Fruit fly (Drosophila melanogaster) whole organism, embryonic: Measurements from ENCODE around the gene CG7289.

Source experiments
- Adf1 ChIP-seq: fragments of 200-800 bp; sonication (Bioruptor generic); IDR thresholded peaks from 2 replicates; pipeline ENCODE4 v1.3.6; 2022; ENCODE audit warnings: missing biosample characterization, missing genetic modification characterization
- Awh ChIP-seq: fragments of 200-800 bp; sonication (Bioruptor generic); IDR thresholded peaks from 2 replicates; pipeline ENCODE4, ENCODE4 v1.3.6; 2022; ENCODE audit warnings: missing biosample characterization, missing genetic modification characterization
- CG1024 ChIP-seq: fragments of 200-800 bp; sonication (Bioruptor generic); IDR thresholded peaks from 2 replicates; pipeline ENCODE4 v1.3.6; 2022; ENCODE audit warnings: missing biosample characterization, missing genetic modification characterization
- CG10543 ChIP-seq: fragments of 200-800 bp; sonication (Bioruptor generic); optimal IDR thresholded peaks from 3 replicates; lab custom pipeline; 2017; ENCODE audit warnings: missing biosample characterization, mild to moderate bottlenecking, missing genetic modification characterization, moderate library complexity
- CG15514 ChIP-seq: fragments of 200-800 bp; sonication (Bioruptor generic); optimal IDR thresholded peaks from 3 replicates; lab custom pipeline; 2017; ENCODE audit warnings: missing biosample characterization, missing genetic modification characterization, mild to moderate bottlenecking, moderate library complexity, missing genetic modification reagents
- CG1832 ChIP-seq: fragments of 200-800 bp; sonication (Bioruptor generic); optimal IDR thresholded peaks from 2 replicates; lab custom pipeline; 2017; ENCODE audit warnings: missing biosample characterization, mild to moderate bottlenecking, missing genetic modification characterization, inconsistent platforms
- CG34224 ChIP-seq: fragments of 200-800 bp; sonication (Bioruptor generic); IDR thresholded peaks from 3 replicates; pipeline ENCODE4 v1.3.6; 2022; ENCODE audit warnings: missing biosample characterization, missing genetic modification characterization; ENCODE audit not compliant: partially characterized antibody
- CG6813 ChIP-seq: fragments of 200-800 bp; sonication (Bioruptor generic); optimal IDR thresholded peaks from 2 replicates; lab custom pipeline; 2017; ENCODE audit warnings: missing biosample characterization, missing genetic modification characterization, mild to moderate bottlenecking, moderate library complexity, missing genetic modification reagents
- CG7357 ChIP-seq: fragments of 200-800 bp; sonication (Bioruptor generic); IDR thresholded peaks from 3 replicates; pipeline ENCODE4 v1.3.6; 2022; ENCODE audit warnings: missing biosample characterization, missing genetic modification characterization
- CG8388 ChIP-seq: fragments of 200-800 bp; sonication (Bioruptor generic); optimal IDR thresholded peaks from 2 replicates; lab custom pipeline; 2019; ENCODE audit warnings: missing biosample characterization, mild to moderate bottlenecking, missing genetic modification characterization, moderate library complexity
- Dbx ChIP-seq: fragments of 200-800 bp; sonication (Bioruptor generic); IDR thresholded peaks from 3 replicates; pipeline ENCODE4 v1.3.6; 2022; ENCODE audit warnings: missing biosample characterization, missing genetic modification characterization
- Gsc ChIP-seq: fragments of 200-800 bp; sonication (Bioruptor generic); IDR thresholded peaks from 2 replicates; pipeline ENCODE4 v1.3.6; 2022; ENCODE audit warnings: missing biosample characterization, missing genetic modification characterization
- Hey ChIP-seq: fragments of 200-800 bp; sonication (Bioruptor generic); optimal IDR thresholded peaks from 3 replicates; lab custom pipeline; 2018; ENCODE audit warnings: missing biosample characterization, mild to moderate bottlenecking, missing genetic modification characterization
- Hmr ChIP-seq: fragments of 200-800 bp; sonication (Bioruptor generic); optimal IDR thresholded peaks from 3 replicates; lab custom pipeline; 2017; ENCODE audit warnings: mild to moderate bottlenecking, missing biosample characterization, missing genetic modification reagents, missing genetic modification characterization
- Med ChIP-seq: fragments of 200-800 bp; sonication (Bioruptor generic); peaks from one replicate; lab custom pipeline; 2016; ENCODE audit warnings: missing biosample characterization, missing genetic modification characterization, mild to moderate bottlenecking, inconsistent platforms, moderate library complexity
- Meics ChIP-seq: fragments of 200-800 bp; sonication (Bioruptor generic); optimal IDR thresholded peaks from 2 replicates; lab custom pipeline; 2017; ENCODE audit warnings: missing biosample characterization, mild to moderate bottlenecking, missing genetic modification characterization
- Nf-YA ChIP-seq: fragments of 200-800 bp; sonication (Bioruptor generic); IDR thresholded peaks from 2 replicates; pipeline ENCODE4 v1.3.6; 2022; ENCODE audit warnings: missing biosample characterization, missing genetic modification characterization
- Nf-YB ChIP-seq: fragments of 200-800 bp; sonication (Bioruptor generic); optimal IDR thresholded peaks from 3 replicates; lab custom pipeline; 2019; ENCODE audit warnings: missing biosample characterization, mild to moderate bottlenecking, missing genetic modification characterization, moderate library complexity
- Nf-YC ChIP-seq: fragments of 200-800 bp; optimal IDR thresholded peaks from 3 replicates; lab custom pipeline; 2019; ENCODE audit warnings: missing biosample characterization, mild to moderate bottlenecking, missing genetic modification characterization, moderate library complexity
- Rfx ChIP-seq: fragments of 200-800 bp; sonication (Bioruptor generic); IDR thresholded peaks from 2 replicates; pipeline ENCODE4 v1.3.6; 2022; ENCODE audit warnings: missing biosample characterization, missing genetic modification characterization
- Scr ChIP-seq: fragments of 200-800 bp; sonication (Bioruptor generic); IDR thresholded peaks from 2 replicates; pipeline ENCODE4 v1.3.6; 2022; ENCODE audit warnings: missing biosample characterization, missing genetic modification characterization; ENCODE audit not compliant: partially characterized antibody
- Sox100B ChIP-seq: fragments of 200-800 bp; sonication (Bioruptor generic); optimal IDR thresholded peaks from 3 replicates; lab custom pipeline; 2018; ENCODE audit warnings: missing biosample characterization, mild to moderate bottlenecking, missing genetic modification characterization
- bbx ChIP-seq: fragments of 200-800 bp; sonication (Bioruptor generic); IDR thresholded peaks from 2 replicates; pipeline ENCODE4 v1.3.6; 2022; ENCODE audit warnings: missing biosample characterization, missing genetic modification characterization; ENCODE audit not compliant: partially characterized antibody
- btn ChIP-seq: fragments of 200-800 bp; sonication (Bioruptor generic); optimal IDR thresholded peaks from 2 replicates; lab custom pipeline; 2016; ENCODE audit warnings: missing biosample characterization, missing genetic modification characterization
- caup ChIP-seq: fragments of 200-800 bp; sonication (Bioruptor generic); optimal IDR thresholded peaks from 3 replicates; lab custom pipeline; 2017; ENCODE audit warnings: missing biosample characterization, mild to moderate bottlenecking, missing genetic modification characterization, moderate library complexity; ENCODE audit not compliant: severe bottlenecking
- chinmo ChIP-seq: fragments of 200-800 bp; sonication (Bioruptor generic); IDR thresholded peaks from 4 replicates; pipeline ENCODE4 v1.3.6; 2022; ENCODE audit warnings: missing biosample characterization, missing genetic modification characterization; ENCODE audit not compliant: partially characterized antibody
- ci ChIP-seq: fragments of 200-800 bp; sonication (Bioruptor generic); IDR thresholded peaks from 3 replicates; pipeline ENCODE4 v1.3.6; 2022; ENCODE audit warnings: missing biosample characterization, missing genetic modification characterization
- crol ChIP-seq: fragments of 200-800 bp; sonication (Bioruptor generic); IDR thresholded peaks from 2 replicates; pipeline ENCODE4 v1.3.6; 2022; ENCODE audit warnings: missing biosample characterization, missing genetic modification characterization
- hkb ChIP-seq, 2 experiments: fragments of 200-800 bp in 1 of 2; fragments of >200 bp in 1 of 2; sonication (Bioruptor generic) in 1 of 2; IDR thresholded peaks in 1 of 2; optimal IDR thresholded peaks in 1 of 2; 2 replicates each; pipeline versions ENCODE4 v1.3.6 to Lab custom; 2017 to 2022; ENCODE audit warnings: missing biosample characterization in 1 of 2, missing genetic modification characterization in 1 of 2
- mirr ChIP-seq: fragments of 200-800 bp; sonication (Bioruptor generic); optimal IDR thresholded peaks from 3 replicates; lab custom pipeline; 2018; ENCODE audit warnings: missing biosample characterization, mild to moderate bottlenecking, missing genetic modification characterization
- nerfin-2 ChIP-seq: fragments of 200-800 bp; sonication (Bioruptor generic); IDR thresholded peaks from 2 replicates; pipeline ENCODE4 v1.3.6; 2022; ENCODE audit warnings: missing biosample characterization, missing genetic modification characterization; ENCODE audit not compliant: partially characterized antibody
- ranshi ChIP-seq: fragments of 200-800 bp; sonication (Bioruptor generic); IDR thresholded peaks from 2 replicates; pipeline ENCODE4 v1.3.6; 2022; ENCODE audit warnings: missing biosample characterization, missing genetic modification characterization
- sens ChIP-seq: fragments of 200-800 bp; sonication (Bioruptor generic); peaks from one replicate; lab custom pipeline; 2016; ENCODE audit warnings: missing biosample characterization, missing genetic modification characterization
- seq ChIP-seq: fragments of 200-800 bp; sonication (Bioruptor generic); IDR thresholded peaks from 2 replicates; pipeline ENCODE4 v1.3.6; 2022; ENCODE audit warnings: missing biosample characterization, missing genetic modification characterization
- sob ChIP-seq: fragments of 200-800 bp; sonication (Bioruptor generic); IDR thresholded peaks from 2 replicates; pipeline ENCODE4 v1.3.6; 2022; ENCODE audit warnings: missing biosample characterization, missing genetic modification characterization
- tap ChIP-seq: fragments of 200-800 bp; optimal IDR thresholded peaks from 3 replicates; lab custom pipeline; 2019; ENCODE audit warnings: missing biosample characterization, mild to moderate bottlenecking, missing genetic modification characterization, moderate library complexity
- trh ChIP-seq: fragments of 200-800 bp; sonication (Bioruptor generic); optimal IDR thresholded peaks from 2 replicates; lab custom pipeline; 2016; ENCODE audit warnings: missing biosample characterization, missing genetic modification characterization
- vvl ChIP-seq: fragments of 200-800 bp; sonication (Bioruptor generic); IDR thresholded peaks from 2 replicates; pipeline ENCODE4 v1.3.6; 2022; ENCODE audit warnings: missing biosample characterization, missing genetic modification characterization
- wek ChIP-seq: fragments of 200-800 bp; sonication (Bioruptor generic); optimal IDR thresholded peaks from 3 replicates; lab custom pipeline; 2018; ENCODE audit warnings: missing biosample characterization, mild to moderate bottlenecking, missing genetic modification characterization, moderate library complexity
- zen2 ChIP-seq: fragments of 200-800 bp; sonication (Bioruptor generic); IDR thresholded peaks from 3 replicates; pipeline ENCODE4 v1.3.6; 2022; ENCODE audit warnings: missing biosample characterization, missing genetic modification characterization; ENCODE audit not compliant: partially characterized antibody

Gene CG7289

DNA sequence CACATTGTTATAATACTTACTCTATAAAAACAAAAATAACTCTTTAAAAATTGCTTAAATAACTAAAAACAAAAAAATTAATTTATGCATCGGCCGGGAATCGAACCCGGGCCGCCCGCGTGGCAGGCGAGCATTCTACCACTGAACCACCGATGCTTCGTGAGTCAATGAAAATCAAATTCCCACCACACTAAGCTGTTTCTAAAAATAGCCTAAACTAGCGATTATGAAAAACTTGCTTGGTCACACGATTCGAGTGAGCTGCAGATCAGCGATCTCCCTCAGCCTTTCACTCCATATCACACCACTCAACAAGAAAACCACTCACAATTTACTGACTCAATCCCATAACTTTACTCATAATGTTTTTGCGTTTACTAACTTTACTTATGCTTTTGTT, 44.0 kb upstream of the CG7289 start (continued):
- TF ChIP-seq Scr (GFP tag; lab: Robert Waterston, UW) = peak; percentile 62
- peak; percentile 68 for TF ChIP-seq nerfin-2 (GFP tag; lab: Robert Waterston, UW)
- no peak for TF ChIP-seq CG1024 (GFP tag; lab: Robert Waterston, UW)
- TF ChIP-seq trh (GFP tag; lab: Kevin White, UChicago) = no peak
- TF ChIP-seq bbx (GFP tag; lab: Robert Waterston, UW) = peak; percentile 67
- peak; percentile 72; the same call in 2 of the 4 replicates for TF ChIP-seq chinmo (GFP tag; lab: Robert Waterston, UW)
- no peak for TF ChIP-seq Meics (GFP tag; lab: Kevin White, UChicago)
- peak; percentile 53 for TF ChIP-seq CG34224 (GFP tag; lab: Robert Waterston, UW)
- peak; percentile 56 for TF ChIP-seq sens (GFP tag; lab: Kevin White, UChicago)
- TF ChIP-seq, all 482 proteins: peak for 25

DNA sequence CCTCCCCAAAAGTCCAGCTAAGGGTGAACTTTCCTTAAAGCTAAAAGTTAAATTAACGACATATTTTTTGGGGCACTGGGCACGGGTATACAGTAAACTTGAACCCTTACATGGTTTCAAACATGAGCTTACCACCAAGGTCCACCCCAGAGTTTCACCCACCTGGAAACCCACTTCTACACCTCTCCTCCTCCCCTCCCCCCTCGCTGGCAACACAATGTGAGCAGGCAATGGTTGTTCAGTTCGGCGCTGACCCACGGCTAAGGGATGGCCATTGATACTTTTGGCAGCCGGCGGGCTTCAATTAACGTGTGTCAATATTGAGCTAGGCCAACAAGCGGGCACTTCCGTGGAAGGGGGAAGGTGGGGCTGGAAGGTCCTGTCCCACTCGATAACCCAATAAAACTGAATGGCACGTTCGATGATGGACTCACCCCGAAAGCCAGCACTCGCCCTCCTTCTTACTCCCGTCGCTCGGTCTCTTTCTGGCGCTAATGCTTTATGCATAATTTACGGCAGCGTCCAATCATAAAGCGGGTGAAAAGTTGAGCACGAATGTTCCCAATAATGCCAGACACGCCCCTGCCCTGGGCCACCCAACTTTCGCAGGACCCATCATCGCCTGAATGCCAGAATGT, 37.4 kb upstream of the CG7289 start:
- TF ChIP-seq mirr (GFP tag; lab: Kevin White, UChicago) = no peak
- TF ChIP-seq vvl = peak; percentile 45; the same call in 1 of the 2 replicates
- peak; percentile 47 for TF ChIP-seq CG1832 (GFP tag; lab: Kevin White, UChicago)
- peak; percentile 44; the same call in 1 of the 2 replicates for TF ChIP-seq sob (GFP tag; lab: Robert Waterston, UW)
- TF ChIP-seq Dbx = peak; percentile 53; the same call in 1 of the 3 replicates
- no peak for TF ChIP-seq btn (GFP tag; lab: Kevin White, UChicago)
- peak; percentile 72 for TF ChIP-seq crol (GFP tag; lab: Robert Waterston, UW)
- TF ChIP-seq Nf-YC (tag; lab: Kevin White, UChicago) = peak; percentile 94
- peak; percentile 2 for TF ChIP-seq wek (GFP tag; lab: Kevin White, UChicago)
- TF ChIP-seq Adf1 (GFP tag; lab: Robert Waterston, UW) = peak; percentile 19; the same call in 1 of the 2 replicates
- 0 out of 2 replicates have a peak, but pooled peaks have one; percentile 10 for TF ChIP-seq ranshi
- TF ChIP-seq tap (tag; lab: Kevin White, UChicago) = no peak
- TF ChIP-seq Med (GFP tag; lab: Kevin White, UChicago) = peak; percentile 89
- TF ChIP-seq CG8388 = no peak
- peak; percentile 20 for TF ChIP-seq caup (GFP tag; lab: Kevin White, UChicago)
- TF ChIP-seq Nf-YA = 0 out of 2 replicates have a peak, but pooled peaks have one; percentile 18
- no peak for TF ChIP-seq Gsc (GFP tag; lab: Robert Waterston, UW)
- peak; percentile 24 for TF ChIP-seq CG6813
- peak; percentile 41 for TF ChIP-seq Hmr (GFP tag; lab: Kevin White, UChicago)
- TF ChIP-seq Nf-YB (GFP tag; lab: Kevin White, UChicago) = peak; percentile 94
- peak; percentile 27; the same call in 1 of the 2 replicates for TF ChIP-seq Rfx (GFP tag; lab: Robert Waterston, UW)
- TF ChIP-seq CG10543 = peak; percentile 44
- TF ChIP-seq CG15514 (GFP tag; lab: Kevin White, UChicago) = peak; percentile 36
- TF ChIP-seq Hey = peak; percentile 44
- TF ChIP-seq seq (GFP tag; lab: Robert Waterston, UW) = peak; percentile 75; the same call in 1 of the 2 replicates
- no peak for TF ChIP-seq Sox100B (GFP tag; lab: Kevin White, UChicago)
- TF ChIP-seq Meics (GFP tag; lab: Kevin White, UChicago) = peak; percentile 25
- TF ChIP-seq Awh (GFP tag; lab: Robert Waterston, UW) = peak; percentile 15; the same call in 1 of the 2 replicates
- no peak for TF ChIP-seq hkb (optimal IDR thresholded peaks at IDR 0.05; lab: Kevin White, UChicago)
- peak; percentile 60 for TF ChIP-seq hkb (GFP tag; IDR thresholded peaks at IDR 0.05; lab: Robert Waterston, UW)
- no peak for TF ChIP-seq CG7357 (GFP tag; lab: Robert Waterston, UW)
- TF ChIP-seq zen2 (GFP tag; lab: Robert Waterston, UW) = 0 out of 3 replicates have a peak, but pooled peaks have one; percentile 21
- 0 out of 3 replicates have a peak, but pooled peaks have one; percentile 24 for TF ChIP-seq ci (GFP tag; lab: Robert Waterston, UW)
